Worm (Caenorhabditis elegans) whole organism, mixed stage, embryonic: ENCODE results near the gene ddx-19.

Experiments used
- bed-3 ChIP-seq: fragments of 200-800 bp; sonication (Bioruptor generic); optimal IDR thresholded peaks from 3 replicates; lab custom pipeline; 2018; ENCODE audit warnings: mild to moderate bottlenecking, missing genetic modification characterization, moderate library complexity, missing compliant biosample characterization
- blmp-1 ChIP-seq: fragments of 150-350 bp; optimal IDR thresholded peaks from 2 replicates; lab custom pipeline; 2014; ENCODE audit warnings: missing biosample characterization, missing genetic modification characterization
- cnd-1 ChIP-seq: fragments of 200-800 bp; sonication (Bioruptor generic); optimal IDR thresholded peaks from 2 replicates; lab custom pipeline; 2018; ENCODE audit warnings: mild to moderate bottlenecking, missing genetic modification characterization, missing compliant biosample characterization
- elt-3 ChIP-seq: fragments of 150-350 bp; optimal IDR thresholded peaks from 2 replicates; lab custom pipeline; 2014; ENCODE audit warnings: missing biosample characterization, missing genetic modification characterization
- lsy-2 ChIP-seq: fragments of 150-350 bp; optimal IDR thresholded peaks from 2 replicates; lab custom pipeline; 2014; ENCODE audit warnings: missing biosample characterization, missing genetic modification characterization
- nhr-12 ChIP-seq: fragments of 150-350 bp; optimal IDR thresholded peaks from 2 replicates; lab custom pipeline; 2014; ENCODE audit warnings: missing biosample characterization, missing genetic modification characterization
- nhr-237 ChIP-seq: fragments of 150-350 bp; optimal IDR thresholded peaks from 2 replicates; lab custom pipeline; 2014; ENCODE audit warnings: missing biosample characterization, missing genetic modification characterization
- nhr-28 ChIP-seq: fragments of 150-350 bp; optimal IDR thresholded peaks from 2 replicates; lab custom pipeline; 2014; ENCODE audit warnings: missing biosample characterization, missing genetic modification characterization
- nhr-76 ChIP-seq: sonication (generic microtip); optimal IDR thresholded peaks from 2 replicates; lab custom pipeline; 2017; ENCODE audit warnings: missing biosample characterization, missing genetic modification characterization
- sem-2 ChIP-seq: fragments of 200-800 bp; sonication (Bioruptor generic); optimal IDR thresholded peaks from 2 replicates; lab custom pipeline; 2018; ENCODE audit warnings: mild to moderate bottlenecking, missing genetic modification characterization, missing compliant biosample characterization
- snpc-4 ChIP-seq: fragments of 150-350 bp; optimal IDR thresholded peaks from 2 replicates; lab custom pipeline; 2014; ENCODE audit warnings: missing biosample characterization, missing genetic modification characterization
- unc-39 ChIP-seq: fragments of 150-350 bp; optimal IDR thresholded peaks from 2 replicates; lab custom pipeline; 2014; ENCODE audit warnings: missing biosample characterization, missing genetic modification characterization
- unc-62 ChIP-seq: fragments of 150-350 bp; optimal IDR thresholded peaks from 2 replicates; lab custom pipeline; 2014; ENCODE audit warnings: missing biosample characterization, missing genetic modification reagents, missing genetic modification characterization
- ztf-11 ChIP-seq: fragments of 150-350 bp; optimal IDR thresholded peaks from 2 replicates; lab custom pipeline; 2014; ENCODE audit warnings: missing biosample characterization, missing genetic modification characterization

DNA sequence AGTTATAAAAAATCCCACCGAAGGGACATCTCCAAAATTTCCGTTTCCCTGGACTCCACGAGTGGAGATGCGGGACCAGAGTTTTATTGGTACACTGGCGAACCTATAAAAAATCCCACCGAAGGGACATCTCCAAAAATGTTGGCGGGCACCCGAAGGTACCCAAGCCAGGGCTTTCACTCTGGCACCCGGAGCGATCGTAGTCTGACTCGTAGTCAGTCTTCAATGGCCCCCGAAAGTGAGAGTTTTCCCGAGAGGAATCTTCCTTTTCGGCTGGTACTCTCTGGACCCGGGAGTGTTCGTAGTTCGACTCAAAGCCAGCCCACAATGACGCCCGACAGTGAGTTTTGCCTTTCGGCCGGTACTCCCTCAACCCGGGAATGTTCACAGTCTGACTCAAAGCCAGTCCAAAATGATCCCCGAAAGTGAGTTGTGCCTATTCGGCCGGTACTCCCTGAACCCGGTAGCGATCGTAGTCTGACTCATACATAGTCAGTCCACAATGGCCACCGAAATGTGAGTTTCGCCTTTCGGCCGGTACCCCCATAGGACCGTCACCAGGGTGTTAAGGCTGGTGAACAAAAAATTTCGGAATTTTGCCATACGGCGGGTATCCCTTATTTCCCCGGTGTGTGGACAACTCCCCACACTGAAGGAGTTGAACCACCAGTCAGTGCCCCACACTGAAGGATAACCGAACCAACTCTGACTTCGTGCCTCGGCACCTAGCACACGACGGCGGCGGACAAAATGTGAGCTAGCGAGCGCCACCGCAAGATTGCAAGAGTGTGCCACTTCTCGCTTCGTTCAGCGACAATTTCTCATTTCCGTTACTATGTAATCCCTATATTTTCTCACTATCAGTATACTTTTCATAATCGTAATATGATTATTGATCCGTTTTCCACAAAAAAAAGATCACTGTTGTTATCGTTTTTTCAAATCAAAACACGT lies 7.4 kb upstream of the ddx-19 start:
- TF ChIP-seq nhr-12 (tag; lab: Kevin White, UChicago) = no peak
- TF ChIP-seq ztf-11 (tag; lab: Kevin White, UChicago) = no peak
- no peak for TF ChIP-seq nhr-76
- no peak for TF ChIP-seq nhr-28 (tag; lab: Kevin White, UChicago)
- TF ChIP-seq elt-3 (tag; lab: Kevin White, UChicago) = no peak
- TF ChIP-seq unc-39 (tag; lab: Kevin White, UChicago) = no peak
- TF ChIP-seq sem-2 (GFP tag; lab: Kevin White, UChicago) = no peak
- TF ChIP-seq unc-62 = no peak
- TF ChIP-seq blmp-1 (tag; lab: Kevin White, UChicago) = no peak
- TF ChIP-seq snpc-4 = no peak
- TF ChIP-seq cnd-1 (tag; lab: Kevin White, UChicago) = no peak
- TF ChIP-seq nhr-237 (tag; lab: Kevin White, UChicago) = no peak
- TF ChIP-seq bed-3 = no peak
- TF ChIP-seq lsy-2 (tag; lab: Kevin White, UChicago) = no peak
